Worm (Caenorhabditis elegans) whole organism, L4/young adult: ENCODE measurements around the gene hum-4.
A peak's percentile ranks its signal among the peaks of the same experiment; 100 is the strongest.

Experiments
- W03F9.2 ChIP-seq: fragments of 150-350 bp; optimal IDR thresholded peaks from 2 replicates; lab custom pipeline; 2014; ENCODE audit warnings: missing biosample characterization, missing genetic modification characterization
- dao-5 ChIP-seq: sonication (generic microtip); optimal IDR thresholded peaks from 2 replicates; lab custom pipeline; 2016; ENCODE audit warnings: missing genotype, missing genetic modification characterization, moderate library complexity, missing compliant biosample characterization
- him-1 ChIP-seq: sonication (generic microtip); optimal IDR thresholded peaks from 2 replicates; lab custom pipeline; 2016; ENCODE audit warnings: missing genotype, missing genetic modification reagents, missing genetic modification characterization, missing compliant biosample characterization

DNA sequence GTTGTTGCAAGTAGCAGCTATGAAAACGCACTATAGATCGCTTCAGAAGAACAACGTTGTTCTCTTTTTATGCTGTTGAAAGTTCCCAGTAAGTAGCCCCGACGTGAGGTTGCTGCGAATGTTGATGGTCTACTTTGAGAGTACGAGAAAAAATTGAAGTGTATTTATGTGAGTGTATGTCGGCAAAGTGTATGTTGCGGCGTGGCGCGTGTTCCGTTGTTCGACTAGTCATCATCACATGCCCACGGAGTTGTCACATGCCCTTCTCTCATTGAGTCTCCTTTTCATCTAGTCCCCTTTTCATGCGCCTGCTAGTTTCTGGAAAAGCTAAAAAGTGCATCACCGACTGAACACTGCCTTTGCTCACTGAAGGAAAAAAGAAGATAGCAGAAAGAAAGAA is 38.5 kb upstream of the hum-4 start:
- TF ChIP-seq him-1 (tag; lab: Kevin White, UChicago), result peak; percentile 66
- TF ChIP-seq W03F9.2, result no peak
- no peak for TF ChIP-seq dao-5 (tag; lab: Kevin White, UChicago)
